Worm (Caenorhabditis elegans): ENCODE results near the gene T13C2.7.

T13C2.7 gene

ce11 chrII:6827388-6827787 lies 48.2 kb downstream of the T13C2.7 start (continued):
- TF ChIP-seq grh-1 (GFP tag; IDR thresholded peaks at IDR 0.05): no peak
- TF ChIP-seq nhr-11 (tag; optimal IDR thresholded peaks at IDR 0.05): peak; percentile 23
- TF ChIP-seq lin-35 (GFP tag; optimal IDR thresholded peaks at IDR 0.05): peak; percentile 18 to 25
- TF ChIP-seq F16B12.6 (tag; optimal IDR thresholded peaks at IDR 0.05): no peak
- peak; percentile 10 for TF ChIP-seq unc-86 (tag; optimal IDR thresholded peaks at IDR 0.05)
- TF ChIP-seq egl-27 (tag; optimal IDR thresholded peaks at IDR 0.05): peak in 1 of 2 experiments; percentile 26

DNA sequence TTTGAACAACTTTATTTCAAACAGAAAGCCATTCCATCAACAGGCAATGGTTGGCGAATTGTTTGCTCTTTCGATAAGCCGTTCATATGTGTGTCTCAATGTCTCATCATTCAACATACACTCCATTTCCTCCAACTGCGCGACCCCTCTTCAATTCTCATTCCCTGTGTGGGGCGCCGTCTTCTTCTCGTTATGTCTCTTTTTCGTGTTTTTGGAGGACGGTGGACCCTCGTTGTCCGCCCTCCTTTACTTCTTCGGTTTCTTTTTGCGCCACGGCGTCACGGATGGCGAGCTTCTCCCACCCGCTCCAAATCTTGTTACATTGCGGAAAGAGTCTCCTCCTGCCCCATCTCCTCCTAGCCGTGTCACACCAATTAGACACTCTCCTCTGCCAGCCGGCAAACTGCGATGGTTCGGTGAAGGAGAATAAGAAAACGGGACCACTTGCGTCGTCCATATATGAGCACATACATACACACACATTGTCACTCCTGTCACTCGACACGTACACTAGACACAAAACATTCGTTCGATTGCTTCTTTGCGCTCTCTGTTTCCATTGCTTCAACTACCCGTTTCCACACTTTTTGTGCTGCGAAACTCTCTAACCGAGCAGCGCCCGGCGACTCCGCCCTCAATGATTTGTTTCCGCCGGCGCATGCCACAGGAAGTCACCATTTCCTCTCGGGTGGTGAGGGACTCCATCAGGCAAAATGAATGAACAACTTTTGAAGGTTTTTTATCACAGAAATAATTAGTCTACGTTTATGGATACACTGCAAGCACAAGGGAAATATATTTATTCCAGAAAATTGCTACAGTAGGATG lies 49.1 kb downstream of the T13C2.7 start:
- TF ChIP-seq ceh-82 (tag; optimal IDR thresholded peaks at IDR 0.05): no peak
- no peak for TF ChIP-seq mdl-1 (tag; optimal IDR thresholded peaks at IDR 0.05)
- TF ChIP-seq vab-15 (tag; optimal IDR thresholded peaks at IDR 0.05): no peak
- TF ChIP-seq dsc-1 (tag; optimal IDR thresholded peaks at IDR 0.05): no peak
- TF ChIP-seq zip-4 (GFP tag; optimal IDR thresholded peaks at IDR 0.05): no peak
- no peak for TF ChIP-seq C04F5.9 (tag; optimal IDR thresholded peaks at IDR 0.05)
- TF ChIP-seq fkh-8 (tag; optimal IDR thresholded peaks at IDR 0.05): peak; percentile 58
- TF ChIP-seq nhr-237 (tag; optimal IDR thresholded peaks at IDR 0.05): no peak
- TF ChIP-seq hlh-17 (GFP tag; optimal IDR thresholded peaks at IDR 0.05; ENCODE audit: borderline replicate concordance): no peak
- no peak for TF ChIP-seq grh-1 (GFP tag; IDR thresholded peaks at IDR 0.05)
- no peak for TF ChIP-seq pag-3 (tag; optimal IDR thresholded peaks at IDR 0.05; ENCODE audit: borderline replicate concordance, insufficient read depth)
- no peak for TF ChIP-seq isw-1 (GFP tag; IDR thresholded peaks at IDR 0.05)
- peak; percentile 1 for TF ChIP-seq unc-86 (tag; optimal IDR thresholded peaks at IDR 0.05)
- peak; percentile 61 for TF ChIP-seq lin-14 (GFP tag; optimal IDR thresholded peaks at IDR 0.05)
- no peak for TF ChIP-seq aha-1 (tag; optimal IDR thresholded peaks at IDR 0.05)
- TF ChIP-seq efl-3 (GFP tag; optimal IDR thresholded peaks at IDR 0.05): no peak
- no peak for TF ChIP-seq blmp-1 (tag; optimal IDR thresholded peaks at IDR 0.05)
- no peak for TF ChIP-seq elt-2 (tag; optimal IDR thresholded peaks at IDR 0.05)
- TF ChIP-seq mab-9 (GFP tag; IDR thresholded peaks at IDR 0.05): no peak
- TF ChIP-seq lin-15B (tag; optimal IDR thresholded peaks at IDR 0.05): no peak
- no peak for TF ChIP-seq egl-13 (tag; optimal IDR thresholded peaks at IDR 0.05)
- TF ChIP-seq snpc-4 (tag; optimal IDR thresholded peaks at IDR 0.05): no peak
- TF ChIP-seq tbx-2 (tag; optimal IDR thresholded peaks at IDR 0.05): peak; percentile 19
- no peak for TF ChIP-seq sptf-1 (tag; optimal IDR thresholded peaks at IDR 0.05)

- TF ChIP-seq nhr-84 (tag; optimal IDR thresholded peaks at IDR 0.05) (no peak), hpl-2 (GFP tag; optimal IDR thresholded peaks at IDR 0.05) (no peak), elt-2 (tag; optimal IDR thresholded peaks at IDR 0.05) (peak; percentile 15), vab-15 (tag; optimal IDR thresholded peaks at IDR 0.05) (peak; percentile 7), swsn-7 (tag; optimal IDR thresholded peaks at IDR 0.05) (peak; percentile 22), nhr-85 (tag) (peak; percentile 92), unc-62 (GFP tag; optimal IDR thresholded peaks at IDR 0.05) (no peak), sptf-1 (tag; optimal IDR thresholded peaks at IDR 0.05) (no peak), nhr-12 (tag; optimal IDR thresholded peaks at IDR 0.05) (no peak), ama-1 (optimal IDR thresholded peaks at IDR 0.05) (no peak), C16A3.4 (tag; optimal IDR thresholded peaks at IDR 0.05) (peak; percentile 25), blmp-1 (tag; optimal IDR thresholded peaks at IDR 0.05) (peak; percentile 98), C34B4.2 (tag; optimal IDR thresholded peaks at IDR 0.05) (no peak), zip-4 (GFP tag; optimal IDR thresholded peaks at IDR 0.05) (no peak), lsy-2 (tag; optimal IDR thresholded peaks at IDR 0.05) (peak; percentile 32 to 87), egl-27 (tag; optimal IDR thresholded peaks at IDR 0.05) (peak in 1 of 2 experiments; percentile 7), dpl-1 (GFP tag; optimal IDR thresholded peaks at IDR 0.05) (peak in 1 of 3 experiments; percentile 7), aha-1 (tag; optimal IDR thresholded peaks at IDR 0.05) (no peak), F16B12.6 (tag; optimal IDR thresholded peaks at IDR 0.05) (no peak), ceh-90 (tag; optimal IDR thresholded peaks at IDR 0.05) (no peak), ceh-82 (tag; optimal IDR thresholded peaks at IDR 0.05) (peak in 1 of 3 experiments; percentile 23), nhr-90 (tag; optimal IDR thresholded peaks at IDR 0.05; ENCODE audit: poor library complexity) (peak; percentile 42), mep-1 (tag; optimal IDR thresholded peaks at IDR 0.05) (peak; percentile 60), ceh-88 (GFP tag; IDR thresholded peaks at IDR 0.05) (no peak), ceh-63 (GFP tag; optimal IDR thresholded peaks at IDR 0.05) (no peak), ztf-11 (tag; optimal IDR thresholded peaks at IDR 0.05) (no peak), snu-23 (GFP tag; optimal IDR thresholded peaks at IDR 0.05) (peak; percentile 64), unc-98 (GFP tag; IDR thresholded peaks at IDR 0.05) (no peak)
These were observed 49.9 kb downstream of the T13C2.7 start for ce11 chrII:6829108-6829507.

Measured in whole organism, L1 larva.